Worm (Caenorhabditis elegans): ENCODE data around the gene gstk-2.

- TF ChIP-seq W03F9.2 (tag; optimal IDR thresholded peaks at IDR 0.05): no peak
- TF ChIP-seq him-1 (tag; optimal IDR thresholded peaks at IDR 0.05): no peak
Observed at ce11 chrIV:7245592-7245991, 3.5 kb upstream of the gstk-2 start.
